Fruit fly (Drosophila melanogaster) whole organism, pupa: ENCODE results near the gene Fancl.

ENCODE experiments used
- CG10348 ChIP-seq: fragments of 200-800 bp; sonication (Bioruptor generic); IDR thresholded peaks from 2 replicates; pipeline ENCODE4 v1.3.6; 2022; ENCODE audit warnings: missing biosample characterization, missing genetic modification characterization
- CG12605 ChIP-seq: fragments of 200-800 bp; sonication (Bioruptor generic); IDR thresholded peaks from 2 replicates; pipeline ENCODE4 v1.3.6; 2022; ENCODE audit warnings: missing biosample characterization, missing genetic modification characterization
- CG14655 ChIP-seq: fragments of 200-800 bp; sonication (Bioruptor generic); optimal IDR thresholded peaks from 3 replicates; lab custom pipeline; 2017; ENCODE audit warnings: mild to moderate bottlenecking, missing biosample characterization, missing genetic modification reagents, missing genetic modification characterization
- CG15710 ChIP-seq: fragments of 200-800 bp; sonication (Bioruptor generic); optimal IDR thresholded peaks from 2 replicates; lab custom pipeline; 2018; ENCODE audit warnings: missing biosample characterization, mild to moderate bottlenecking, missing genetic modification characterization, moderate library complexity
- CG4496 ChIP-seq: fragments of 200-800 bp; sonication (Bioruptor generic); IDR thresholded peaks from 3 replicates; pipeline ENCODE4 v1.3.6; 2022; ENCODE audit warnings: missing biosample characterization, missing genetic modification characterization
- CG8159 ChIP-seq: fragments of 200-800 bp; sonication (Bioruptor generic); optimal IDR thresholded peaks from 3 replicates; lab custom pipeline; 2018; ENCODE audit warnings: missing biosample characterization, mild to moderate bottlenecking, missing genetic modification characterization, moderate library complexity
- CG8301 ChIP-seq: fragments of 200-800 bp; sonication (Bioruptor generic); optimal IDR thresholded peaks from 2 replicates; lab custom pipeline; 2018; ENCODE audit warnings: missing biosample characterization, mild to moderate bottlenecking, missing genetic modification characterization
- CG9948 ChIP-seq: fragments of 200-800 bp; sonication (Bioruptor generic); optimal IDR thresholded peaks from 2 replicates; lab custom pipeline; 2018; ENCODE audit warnings: missing biosample characterization, mild to moderate bottlenecking, missing genetic modification characterization, moderate library complexity
- EcR ChIP-seq: fragments of 200-800 bp; sonication (Bioruptor generic); optimal IDR thresholded peaks from 3 replicates; lab custom pipeline; 2019; ENCODE audit warnings: missing biosample characterization, missing genetic modification characterization, mild to moderate bottlenecking, moderate library complexity, missing genetic modification reagents
- Pif1A ChIP-seq: fragments of 200-800 bp; sonication (Bioruptor generic); optimal IDR thresholded peaks from 3 replicates; lab custom pipeline; 2016; ENCODE audit warnings: missing biosample characterization, missing genetic modification characterization
- Pif1B ChIP-seq: fragments of 200-800 bp; sonication (Bioruptor generic); optimal IDR thresholded peaks from 3 replicates; lab custom pipeline; 2016; ENCODE audit warnings: missing biosample characterization, missing genetic modification characterization
- gl ChIP-seq: fragments of 200-800 bp; sonication (Bioruptor generic); optimal IDR thresholded peaks from 2 replicates; lab custom pipeline; 2018; ENCODE audit warnings: missing biosample characterization, mild to moderate bottlenecking, missing genetic modification characterization

DNA sequence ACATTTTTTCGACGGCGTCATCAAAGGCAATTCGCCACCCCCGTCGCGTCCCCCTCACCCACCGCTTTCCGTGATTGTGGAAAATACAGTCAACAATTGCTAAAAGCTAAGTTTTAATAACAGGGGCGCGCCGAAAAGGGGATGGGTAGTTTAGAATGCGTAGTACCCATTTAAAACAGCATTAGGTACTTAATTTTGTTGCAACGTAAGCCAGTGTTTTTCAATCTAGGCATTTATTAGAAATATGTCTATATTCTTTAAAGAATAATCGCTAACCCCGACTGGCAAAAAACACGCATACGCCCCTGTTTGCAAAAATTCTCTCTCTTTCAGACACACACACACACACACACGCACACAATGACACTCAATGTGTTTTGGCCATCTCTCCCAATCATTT is 32.2 kb upstream of the Fancl start:
- TF ChIP-seq CG4496 (GFP tag; lab: Robert Waterston, UW) (peak; percentile 75), CG14655 (GFP tag; lab: Kevin White, UChicago) (peak; percentile 37), Pif1B (no peak), CG10348 (no peak), CG8301 (tag; lab: Kevin White, UChicago) (peak; percentile 7), CG8159 (tag; lab: Kevin White, UChicago) (peak; percentile 41), gl (tag; lab: Kevin White, UChicago) (no peak), CG15710 (tag; lab: Kevin White, UChicago) (peak; percentile 57), Pif1A (GFP tag; lab: Kevin White, UChicago) (peak; percentile 27), CG9948 (peak; percentile 40), EcR (GFP tag; lab: Kevin White, UChicago) (no peak), CG12605 (no peak)
